Fruit fly (Drosophila melanogaster) whole organism, prepupa: ENCODE data around the gene Mybbp1A.
A peak's percentile ranks its signal among the peaks of the same experiment; 100 is the strongest.

ENCODE experiments used
- CG10631 ChIP-seq: fragments of 200-800 bp; sonication (Bioruptor generic); optimal IDR thresholded peaks from 2 replicates; lab custom pipeline; 2016; ENCODE audit warnings: missing biosample characterization, missing genetic modification characterization
- CG10669 ChIP-seq: fragments of 200-800 bp; sonication (Bioruptor generic); optimal IDR thresholded peaks from 3 replicates; lab custom pipeline; 2018; ENCODE audit warnings: missing biosample characterization, mild to moderate bottlenecking, missing genetic modification characterization, moderate library complexity
- CG11294 ChIP-seq: fragments of 200-800 bp; sonication (Bioruptor generic); IDR thresholded peaks from 2 replicates; pipeline ENCODE4 v1.3.6; 2022; ENCODE audit warnings: missing biosample characterization, missing genetic modification characterization
- CG11902 ChIP-seq: fragments of 200-800 bp; sonication (Bioruptor generic); optimal IDR thresholded peaks from 3 replicates; lab custom pipeline; 2016; ENCODE audit warnings: missing biosample characterization, missing genetic modification characterization
- CG16779 ChIP-seq: fragments of 200-800 bp; sonication (Bioruptor generic); optimal IDR thresholded peaks from 3 replicates; lab custom pipeline; 2017; ENCODE audit warnings: missing biosample characterization, mild to moderate bottlenecking, missing genetic modification characterization
- CG31627 ChIP-seq: fragments of 200-800 bp; sonication (Bioruptor generic); optimal IDR thresholded peaks from 3 replicates; lab custom pipeline; 2016; ENCODE audit warnings: missing biosample characterization, missing genetic modification characterization
- CG32006 ChIP-seq: fragments of 200-800 bp; sonication (Bioruptor generic); optimal IDR thresholded peaks from 3 replicates; lab custom pipeline; 2017; ENCODE audit warnings: missing biosample characterization, mild to moderate bottlenecking, missing genetic modification characterization
- CG4318 ChIP-seq: fragments of 200-800 bp; sonication (Bioruptor generic); optimal IDR thresholded peaks from 3 replicates; lab custom pipeline; 2017; ENCODE audit warnings: missing biosample characterization, mild to moderate bottlenecking, missing genetic modification characterization
- CG6163 ChIP-seq: fragments of 200-800 bp; sonication (Bioruptor generic); IDR thresholded peaks from 3 replicates; pipeline ENCODE4 v1.3.6; 2022; ENCODE audit warnings: missing biosample characterization, missing genetic modification characterization
- CG6276 ChIP-seq: fragments of 200-800 bp; sonication (Bioruptor generic); optimal IDR thresholded peaks from 2 replicates; lab custom pipeline; 2017; ENCODE audit warnings: missing biosample characterization, mild to moderate bottlenecking, missing genetic modification characterization
- CG6854 ChIP-seq: fragments of 200-800 bp; sonication (Bioruptor generic); optimal IDR thresholded peaks from 2 replicates; lab custom pipeline; 2017; ENCODE audit warnings: missing biosample characterization, mild to moderate bottlenecking, missing genetic modification characterization
- CG7368 ChIP-seq: fragments of 200-800 bp; sonication (Bioruptor generic); optimal IDR thresholded peaks from 3 replicates; lab custom pipeline; 2016; ENCODE audit warnings: missing biosample characterization, missing genetic modification characterization
- CG8119 ChIP-seq: fragments of 200-800 bp; sonication (Bioruptor generic); IDR thresholded peaks from 3 replicates; pipeline ENCODE4 v1.3.6; 2022; ENCODE audit warnings: missing biosample characterization, missing genetic modification characterization
- CG8632 ChIP-seq: fragments of 200-800 bp; sonication (Bioruptor generic); optimal IDR thresholded peaks from 3 replicates; lab custom pipeline; 2016; ENCODE audit warnings: missing biosample characterization, missing genetic modification characterization
- CG9139 ChIP-seq: fragments of 200-800 bp; sonication (Bioruptor generic); optimal IDR thresholded peaks from 3 replicates; lab custom pipeline; 2017; ENCODE audit warnings: missing biosample characterization, mild to moderate bottlenecking, missing genetic modification characterization
- Eip75B ChIP-seq: fragments of 200-800 bp; sonication (Bioruptor generic); optimal IDR thresholded peaks from 3 replicates; lab custom pipeline; 2016; ENCODE audit warnings: missing biosample characterization, missing genetic modification characterization
- Eip78C ChIP-seq: fragments of 200-800 bp; sonication (Bioruptor generic); peaks from one replicate; lab custom pipeline; 2016; ENCODE audit warnings: missing biosample characterization, missing genetic modification characterization
- Eip93F ChIP-seq: fragments of 200-800 bp; sonication (Bioruptor generic); optimal IDR thresholded peaks from 2 replicates; lab custom pipeline; 2016; ENCODE audit warnings: missing biosample characterization, mild to moderate bottlenecking, missing genetic modification characterization
- Ets96B ChIP-seq: fragments of 200-800 bp; optimal IDR thresholded peaks from 2 replicates; lab custom pipeline; 2019; ENCODE audit warnings: missing biosample characterization, mild to moderate bottlenecking, missing genetic modification characterization, moderate library complexity
- Gug ChIP-seq: fragments of 200-800 bp; sonication (Bioruptor generic); IDR thresholded peaks from 2 replicates; pipeline ENCODE4 v1.3.6; 2022; ENCODE audit warnings: missing biosample characterization, missing genetic modification characterization
- Hr38 ChIP-seq: sonication (Bioruptor generic); optimal IDR thresholded peaks from 2 replicates; lab custom pipeline; 2016; ENCODE audit warnings: missing biosample characterization, missing genetic modification characterization
- Hr39 ChIP-seq: fragments of 200-800 bp; sonication (Bioruptor generic); optimal IDR thresholded peaks from 2 replicates; lab custom pipeline; 2016; ENCODE audit warnings: missing biosample characterization, missing genetic modification characterization
- Hr4 ChIP-seq: fragments of 200-800 bp; sonication (Bioruptor generic); optimal IDR thresholded peaks from 3 replicates; lab custom pipeline; 2016; ENCODE audit warnings: missing biosample characterization, missing genetic modification characterization
- Lpt ChIP-seq: fragments of 200-800 bp; sonication (Bioruptor generic); optimal IDR thresholded peaks from 3 replicates; lab custom pipeline; 2016; ENCODE audit warnings: missing biosample characterization, missing genetic modification characterization
- Met ChIP-seq: fragments of 200-800 bp; sonication (Bioruptor generic); optimal IDR thresholded peaks from 3 replicates; lab custom pipeline; 2016; ENCODE audit warnings: missing biosample characterization, missing genetic modification characterization
- OdsH ChIP-seq: fragments of 200-800 bp; sonication (Bioruptor generic); optimal IDR thresholded peaks from 3 replicates; lab custom pipeline; 2016; ENCODE audit warnings: missing biosample characterization, missing genetic modification characterization
- Sox15 ChIP-seq: fragments of 200-800 bp; sonication (Bioruptor generic); optimal IDR thresholded peaks from 3 replicates; lab custom pipeline; 2016; ENCODE audit warnings: missing biosample characterization, missing genetic modification characterization
- esn ChIP-seq: fragments of 200-800 bp; sonication (Bioruptor generic); optimal IDR thresholded peaks from 2 replicates; lab custom pipeline; 2016; ENCODE audit warnings: missing biosample characterization, mild to moderate bottlenecking, missing genetic modification characterization, moderate library complexity
- lz ChIP-seq: fragments of 200-800 bp; sonication (Bioruptor generic); optimal IDR thresholded peaks from 3 replicates; lab custom pipeline; 2016; ENCODE audit warnings: missing biosample characterization, missing genetic modification characterization
- net ChIP-seq: fragments of 200-800 bp; sonication (Bioruptor generic); optimal IDR thresholded peaks from 3 replicates; lab custom pipeline; 2016; ENCODE audit warnings: missing biosample characterization, missing genetic modification characterization
- salr ChIP-seq, 2 experiments: fragments of 200-800 bp; sonication (Bioruptor generic); optimal IDR thresholded peaks; 3 replicates each; lab custom pipeline; 2016 to 2018; ENCODE audit warnings: missing biosample characterization in 2 of 2, missing genetic modification characterization in 2 of 2, mild to moderate bottlenecking in 1 of 2
- spab ChIP-seq: fragments of 200-800 bp; sonication (Bioruptor generic); optimal IDR thresholded peaks from 2 replicates; lab custom pipeline; 2017; ENCODE audit warnings: missing biosample characterization, mild to moderate bottlenecking, missing genetic modification characterization, missing genetic modification reagents
- ss ChIP-seq, 2 experiments: fragments of 200-800 bp; sonication (Bioruptor generic); optimal IDR thresholded peaks; 2 replicates in 1 of 2; 3 replicates in 1 of 2; lab custom pipeline; 2017 to 2018; ENCODE audit warnings: mild to moderate bottlenecking in 2 of 2, missing biosample characterization in 2 of 2, missing genetic modification characterization in 2 of 2, moderate library complexity in 1 of 2
- svp ChIP-seq: fragments of 200-800 bp; sonication (Bioruptor generic); peaks from one replicate; lab custom pipeline; 2016; ENCODE audit warnings: missing biosample characterization, missing genetic modification characterization
- topi ChIP-seq: fragments of 200-800 bp; sonication (Bioruptor generic); optimal IDR thresholded peaks from 3 replicates; lab custom pipeline; 2016; ENCODE audit warnings: missing biosample characterization, missing genetic modification characterization
- vri ChIP-seq: fragments of 200-800 bp; sonication (Bioruptor generic); optimal IDR thresholded peaks from 3 replicates; lab custom pipeline; 2016; ENCODE audit warnings: missing biosample characterization, mild to moderate bottlenecking, missing genetic modification characterization

Gene Mybbp1A

dm6 chrX:592588-593288, 36.8 kb upstream of the Mybbp1A start:
- TF ChIP-seq Ets96B (no peak), ss (GFP tag; optimal IDR thresholded peaks at IDR 0.05; lab: Kevin White, UChicago) (no peak), CG31627 (GFP tag; lab: Kevin White, UChicago) (no peak), CG11902 (GFP tag; lab: Kevin White, UChicago) (no peak)
- TF ChIP-seq, all 60 proteins: peak for 0

DNA sequence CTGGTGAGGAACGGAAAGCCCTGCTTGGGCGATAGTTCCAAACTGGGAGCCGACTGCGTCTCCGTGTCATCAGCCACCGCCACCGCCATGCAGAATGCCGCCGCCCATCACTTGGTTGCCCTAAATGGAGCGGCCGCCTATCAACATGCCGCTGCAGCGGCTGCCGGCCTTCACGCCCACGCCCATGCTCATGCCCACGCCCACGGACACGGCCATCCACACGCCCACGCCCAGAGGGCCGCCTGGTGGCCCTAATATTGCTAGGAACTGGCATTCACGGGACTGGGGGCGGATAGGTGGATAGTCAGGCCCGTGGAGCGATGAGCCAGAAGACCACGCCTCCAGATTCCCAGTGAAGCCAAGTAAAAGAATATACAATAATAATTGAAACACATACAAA, 32.5 kb upstream of the Mybbp1A start:
- TF ChIP-seq Eip75B (GFP tag; lab: Kevin White, UChicago) = no peak
- no peak for TF ChIP-seq CG11902 (GFP tag; lab: Kevin White, UChicago)
- no peak for TF ChIP-seq CG7368 (GFP tag; lab: Kevin White, UChicago)
- TF ChIP-seq CG4318 (GFP tag; lab: Kevin White, UChicago) = no peak
- TF ChIP-seq CG8632 (GFP tag; lab: Kevin White, UChicago) = no peak
- TF ChIP-seq Eip93F = no peak
- TF ChIP-seq CG11294 (GFP tag; lab: Robert Waterston, UW) = no peak

- TF ChIP-seq salr (GFP tag; optimal IDR thresholded peaks at IDR 0.05; lab: Kevin White, UChicago) (no peak), CG10631 (GFP tag; lab: Kevin White, UChicago) (no peak), CG16779 (tag; lab: Kevin White, UChicago) (no peak), CG10669 (GFP tag; lab: Kevin White, UChicago) (no peak), CG9139 (GFP tag; lab: Kevin White, UChicago) (no peak), CG32006 (GFP tag; lab: Kevin White, UChicago) (no peak), topi (GFP tag; lab: Kevin White, UChicago) (no peak), vri (GFP tag; lab: Kevin White, UChicago) (peak; percentile 94), CG6163 (GFP tag; lab: Robert Waterston, UW) (0 out of 3 replicates have a peak, but pooled peaks have one; percentile 16), OdsH (no peak), Hr38 (GFP tag; lab: Kevin White, UChicago) (no peak), CG8119 (GFP tag; lab: Robert Waterston, UW) (no peak), lz (GFP tag; lab: Kevin White, UChicago) (no peak), net (no peak), Hr4 (GFP tag; lab: Kevin White, UChicago) (no peak), Met (no peak)
Measured at dm6 chrX:598322-599057, 31.1 kb upstream of the Mybbp1A start.

DNA sequence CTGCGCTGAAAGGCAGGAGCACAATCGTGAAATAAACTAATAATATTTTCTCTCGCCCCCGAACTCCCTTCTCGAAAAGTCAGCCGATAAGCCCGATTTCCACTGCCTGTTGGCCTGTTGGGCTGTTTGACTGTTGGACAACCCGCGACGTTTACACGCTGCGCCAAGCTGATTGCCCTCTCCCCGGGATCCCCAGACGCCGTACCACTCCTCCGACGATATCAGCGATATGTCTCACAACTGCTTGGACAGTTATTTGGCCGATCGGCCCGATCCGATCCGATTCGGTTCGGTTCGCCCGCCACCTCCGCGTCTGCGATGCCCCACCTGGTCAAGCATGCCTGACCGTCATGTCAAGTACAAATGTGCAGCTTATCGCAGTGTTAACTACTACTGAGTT, 29.8 kb upstream of the Mybbp1A start:
- TF ChIP-seq vri (GFP tag; lab: Kevin White, UChicago) (peak; percentile 52), Sox15 (no peak), svp (GFP tag; lab: Kevin White, UChicago) (peak; percentile 78)

- TF ChIP-seq Hr38 (GFP tag; lab: Kevin White, UChicago) (no peak), Hr39 (GFP tag; lab: Kevin White, UChicago) (no peak), spab (GFP tag; lab: Kevin White, UChicago) (no peak), CG11902 (GFP tag; lab: Kevin White, UChicago) (no peak), esn (GFP tag; lab: Kevin White, UChicago) (no peak), lz (GFP tag; lab: Kevin White, UChicago) (no peak), CG31627 (GFP tag; lab: Kevin White, UChicago) (no peak), Lpt (GFP tag; lab: Kevin White, UChicago) (no peak), Sox15 (no peak), Eip78C (GFP tag; lab: Kevin White, UChicago) (no peak), CG10669 (GFP tag; lab: Kevin White, UChicago) (no peak), CG6854 (GFP tag; lab: Kevin White, UChicago) (no peak), svp (GFP tag; lab: Kevin White, UChicago) (no peak), CG10631 (GFP tag; lab: Kevin White, UChicago) (no peak), CG6276 (GFP tag; lab: Kevin White, UChicago) (no peak), Eip93F (no peak), topi (GFP tag; lab: Kevin White, UChicago) (no peak), CG7368 (GFP tag; lab: Kevin White, UChicago) (no peak), Gug (GFP tag; lab: Robert Waterston, UW) (no peak), CG8119 (GFP tag; lab: Robert Waterston, UW) (no peak)
Measured at dm6 chrX:601984-602383, 27.6 kb upstream of the Mybbp1A start.
